Worm (Caenorhabditis elegans) whole organism, late embryonic: ENCODE measurements around the gene fipr-28.
"Not testable (repeated sequence)": the region's sequence is repeated elsewhere in the genome, so short reads cannot be mapped to it uniquely, and the experiment has no call there.

ENCODE experiments used
- C38D4.7 ChIP-seq: fragments of 200-800 bp; sonication (Bioruptor generic); optimal IDR thresholded peaks from 2 replicates; lab custom pipeline; 2018; ENCODE audit warnings: mild to moderate bottlenecking, missing genetic modification characterization, moderate library complexity, missing compliant biosample characterization
- F13H6.1 ChIP-seq: sonication (generic microtip); optimal IDR thresholded peaks from 2 replicates; lab custom pipeline; 2016; ENCODE audit warnings: missing genetic modification characterization, missing compliant biosample characterization
- K02D7.2 ChIP-seq: sonication (generic microtip); optimal IDR thresholded peaks from 2 replicates; lab custom pipeline; 2017; ENCODE audit warnings: mild to moderate bottlenecking, missing genetic modification characterization, missing compliant biosample characterization
- T23F11.4 ChIP-seq: fragments of 200-800 bp; sonication (Bioruptor generic); optimal IDR thresholded peaks from 2 replicates; lab custom pipeline; 2018; ENCODE audit warnings: mild to moderate bottlenecking, missing genetic modification characterization, missing compliant biosample characterization
- ahr-1 ChIP-seq: sonication (generic microtip); optimal IDR thresholded peaks from 2 replicates; lab custom pipeline; 2016; ENCODE audit warnings: missing genetic modification characterization, missing compliant biosample characterization
- ceh-14 ChIP-seq: sonication (generic microtip); optimal IDR thresholded peaks from 2 replicates; lab custom pipeline; 2016; ENCODE audit warnings: missing genotype, missing genetic modification characterization, missing compliant biosample characterization
- ceh-18 ChIP-seq: sonication (generic microtip); optimal IDR thresholded peaks from 2 replicates; lab custom pipeline; 2016; ENCODE audit warnings: missing genetic modification characterization, missing compliant biosample characterization
- ceh-2 ChIP-seq: sonication (generic microtip); optimal IDR thresholded peaks from 2 replicates; lab custom pipeline; 2016; ENCODE audit warnings: missing genotype, missing genetic modification characterization, missing compliant biosample characterization
- ceh-30 ChIP-seq: fragments of 150-350 bp; optimal IDR thresholded peaks from 2 replicates; lab custom pipeline; 2014; ENCODE audit warnings: missing biosample characterization, missing genetic modification characterization
- ceh-31 ChIP-seq: sonication (generic microtip); optimal IDR thresholded peaks from 2 replicates; lab custom pipeline; 2016; ENCODE audit warnings: missing genetic modification characterization, missing compliant biosample characterization
- ceh-45 ChIP-seq: fragments of 200-800 bp; sonication (Bioruptor generic); IDR thresholded peaks from 2 replicates; pipeline ENCODE4 v1.3.6; 2022; ENCODE audit warnings: missing genetic modification reagents, missing genetic modification characterization, missing compliant biosample characterization
- ceh-48 ChIP-seq: sonication (generic microtip); optimal IDR thresholded peaks from 2 replicates; lab custom pipeline; 2016; ENCODE audit warnings: missing genetic modification characterization, inconsistent platforms, missing compliant biosample characterization
- ceh-6 ChIP-seq: fragments of 200-800 bp; sonication (Bioruptor generic); optimal IDR thresholded peaks from 2 replicates; lab custom pipeline; 2018; ENCODE audit warnings: mild to moderate bottlenecking, missing genetic modification characterization, missing compliant biosample characterization
- che-1 ChIP-seq: sonication (generic microtip); optimal IDR thresholded peaks from 2 replicates; lab custom pipeline; 2016; ENCODE audit warnings: mild to moderate bottlenecking, missing genetic modification characterization, missing compliant biosample characterization
- dmd-4 ChIP-seq: sonication (generic microtip); optimal IDR thresholded peaks from 2 replicates; lab custom pipeline; 2016; ENCODE audit warnings: borderline replicate concordance, missing genetic modification characterization, missing compliant biosample characterization
- dve-1 ChIP-seq: sonication (generic microtip); optimal IDR thresholded peaks from 2 replicates; lab custom pipeline; 2017; ENCODE audit warnings: antibody characterized with exemption, mild to moderate bottlenecking, missing genetic modification characterization, missing compliant biosample characterization
- elt-2 ChIP-seq: sonication (generic microtip); optimal IDR thresholded peaks from 2 replicates; lab custom pipeline; 2016; ENCODE audit warnings: missing genetic modification reagents, missing genetic modification characterization, missing compliant biosample characterization
- eyg-1 ChIP-seq: sonication (generic microtip); optimal IDR thresholded peaks from 2 replicates; lab custom pipeline; 2016; ENCODE audit warnings: missing genotype, missing genetic modification characterization, missing compliant biosample characterization
- hlh-15 ChIP-seq: sonication (generic microtip); optimal IDR thresholded peaks from 2 replicates; lab custom pipeline; 2016; ENCODE audit warnings: missing genetic modification characterization, missing compliant biosample characterization
- hlh-30 ChIP-seq: sonication (generic microtip); optimal IDR thresholded peaks from 2 replicates; lab custom pipeline; 2017; ENCODE audit warnings: antibody characterized with exemption, missing genetic modification characterization, missing compliant biosample characterization; ENCODE audit not compliant: insufficient read depth
- hlh-6 ChIP-seq: sonication (generic microtip); optimal IDR thresholded peaks from 2 replicates; lab custom pipeline; 2016; ENCODE audit warnings: missing genotype, missing genetic modification characterization, missing compliant biosample characterization
- mec-3 ChIP-seq: sonication (generic microtip); optimal IDR thresholded peaks from 2 replicates; lab custom pipeline; 2016; ENCODE audit warnings: borderline replicate concordance, missing genetic modification characterization, missing compliant biosample characterization
- nhr-11 ChIP-seq: fragments of 150-350 bp; optimal IDR thresholded peaks from 2 replicates; lab custom pipeline; 2014; ENCODE audit warnings: missing biosample characterization, missing genetic modification characterization
- nhr-232 ChIP-seq: sonication (generic microtip); optimal IDR thresholded peaks from 2 replicates; lab custom pipeline; 2016; ENCODE audit warnings: missing genetic modification characterization, missing compliant biosample characterization
- odd-2 ChIP-seq: sonication (generic microtip); optimal IDR thresholded peaks from 2 replicates; lab custom pipeline; 2017; ENCODE audit warnings: antibody characterized with exemption, mild to moderate bottlenecking, missing genetic modification characterization, missing compliant biosample characterization
- pag-3 ChIP-seq: sonication (generic microtip); optimal IDR thresholded peaks from 2 replicates; lab custom pipeline; 2016; ENCODE audit warnings: missing compliant biosample characterization, missing genetic modification characterization, borderline replicate concordance
- pha-2 ChIP-seq: sonication (generic microtip); optimal IDR thresholded peaks from 2 replicates; lab custom pipeline; 2017; ENCODE audit warnings: mild to moderate bottlenecking, missing genetic modification characterization, missing compliant biosample characterization
- pha-4 ChIP-seq: fragments of 150-350 bp; optimal IDR thresholded peaks from 2 replicates; lab custom pipeline; 2018; ENCODE audit warnings: missing biosample characterization, missing genetic modification reagents, missing genetic modification characterization
- pqm-1 ChIP-seq: sonication (generic microtip); optimal IDR thresholded peaks from 2 replicates; lab custom pipeline; 2016; ENCODE audit warnings: missing genetic modification characterization, missing compliant biosample characterization
- pros-1 ChIP-seq: fragments of 150-350 bp; optimal IDR thresholded peaks from 2 replicates; lab custom pipeline; 2014; ENCODE audit warnings: missing biosample characterization, missing genetic modification reagents, missing genetic modification characterization
- ref-2 ChIP-seq: sonication (generic microtip); optimal IDR thresholded peaks from 2 replicates; lab custom pipeline; 2016; ENCODE audit warnings: missing genetic modification characterization, missing compliant biosample characterization
- rnt-1 ChIP-seq: sonication (generic microtip); optimal IDR thresholded peaks from 2 replicates; lab custom pipeline; 2016; ENCODE audit warnings: missing genetic modification characterization, missing compliant biosample characterization
- sox-4 ChIP-seq: sonication (generic microtip); optimal IDR thresholded peaks from 2 replicates; lab custom pipeline; 2017; ENCODE audit warnings: mild to moderate bottlenecking, missing genetic modification characterization, inconsistent platforms, missing compliant biosample characterization
- syd-9 ChIP-seq: sonication (generic microtip); optimal IDR thresholded peaks from 2 replicates; lab custom pipeline; 2016; ENCODE audit warnings: mild to moderate bottlenecking, missing genetic modification characterization, moderate library complexity, missing compliant biosample characterization
- tbx-2 ChIP-seq: sonication (generic microtip); optimal IDR thresholded peaks from 2 replicates; lab custom pipeline; 2016; ENCODE audit warnings: missing genetic modification characterization, missing compliant biosample characterization
- tbx-7 ChIP-seq: sonication (generic microtip); optimal IDR thresholded peaks from 2 replicates; lab custom pipeline; 2016; ENCODE audit warnings: missing genotype, missing genetic modification characterization, missing compliant biosample characterization
- ttx-3 ChIP-seq: sonication (generic microtip); optimal IDR thresholded peaks from 2 replicates; lab custom pipeline; 2016; ENCODE audit warnings: missing genetic modification reagents, missing genetic modification characterization, missing compliant biosample characterization
- unc-86 ChIP-seq: sonication (generic microtip); optimal IDR thresholded peaks from 2 replicates; lab custom pipeline; 2016; ENCODE audit warnings: missing genetic modification characterization, missing compliant biosample characterization
- zip-5 ChIP-seq: sonication (generic microtip); optimal IDR thresholded peaks from 2 replicates; lab custom pipeline; 2016; ENCODE audit warnings: missing genetic modification characterization, missing compliant biosample characterization

The fipr-28 gene

DNA sequence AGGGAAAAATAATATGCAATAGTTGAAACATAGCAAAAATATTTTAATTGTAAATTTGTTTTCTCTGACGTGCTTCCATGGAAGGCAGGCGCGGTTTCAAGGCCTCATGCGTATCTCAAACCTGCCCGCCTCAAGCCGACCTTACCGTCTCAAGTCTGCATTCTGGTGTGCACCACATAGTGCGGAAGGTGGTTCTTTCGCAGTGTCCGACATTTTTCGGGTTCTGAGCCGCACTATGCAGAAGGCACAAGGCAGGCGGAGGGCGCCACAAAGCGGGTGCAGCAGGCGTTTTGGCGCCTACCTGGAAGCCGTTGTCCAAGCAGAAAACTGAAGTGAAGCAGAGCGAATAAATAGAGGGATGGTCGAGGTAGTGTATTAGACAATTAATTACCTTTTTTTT, 5.3 kb upstream of the fipr-28 start:
- TF ChIP-seq odd-2 (no peak), pha-2 (no peak), tbx-7 (tag; lab: Kevin White, UChicago) (no peak), ceh-48 (tag; lab: Kevin White, UChicago) (no peak), K02D7.2 (tag; lab: Kevin White, UChicago) (no peak), tbx-2 (tag; lab: Kevin White, UChicago) (no peak), nhr-11 (tag; lab: Kevin White, UChicago) (no peak), sox-4 (tag; lab: Kevin White, UChicago) (no peak)

DNA sequence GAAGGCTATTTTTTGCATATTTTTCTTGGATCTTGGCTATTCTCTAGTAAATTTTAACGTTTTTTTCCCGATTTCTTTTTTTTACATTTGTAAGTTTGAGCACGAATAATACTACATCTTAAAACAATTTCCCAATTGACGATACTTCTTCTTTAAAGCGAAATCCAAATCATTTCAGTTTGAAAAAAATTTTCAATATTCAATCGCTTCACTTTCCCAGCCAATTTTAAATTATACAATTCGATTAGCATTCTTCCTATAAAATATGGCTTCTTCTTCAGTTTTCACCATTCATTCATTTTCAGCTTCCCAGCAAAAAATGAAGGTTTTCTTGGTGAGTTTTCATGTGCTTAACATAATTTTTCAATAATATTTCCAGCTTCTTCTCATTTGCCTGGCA, 1.9 kb upstream of the fipr-28 start, which contains the start of gene fip-7:
Gene fip-7, plus strand, starts transcription at position 301 of the 400 bp plus-strand sequence.
- not testable (repeated sequence) for TF ChIP-seq elt-2 (tag; lab: Kevin White, UChicago); ceh-6 (GFP tag; lab: Kevin White, UChicago); tbx-2 (tag; lab: Kevin White, UChicago)
- TF ChIP-seq, all 69 proteins: peak for 0; not testable (repeated sequence) for 69

DNA sequence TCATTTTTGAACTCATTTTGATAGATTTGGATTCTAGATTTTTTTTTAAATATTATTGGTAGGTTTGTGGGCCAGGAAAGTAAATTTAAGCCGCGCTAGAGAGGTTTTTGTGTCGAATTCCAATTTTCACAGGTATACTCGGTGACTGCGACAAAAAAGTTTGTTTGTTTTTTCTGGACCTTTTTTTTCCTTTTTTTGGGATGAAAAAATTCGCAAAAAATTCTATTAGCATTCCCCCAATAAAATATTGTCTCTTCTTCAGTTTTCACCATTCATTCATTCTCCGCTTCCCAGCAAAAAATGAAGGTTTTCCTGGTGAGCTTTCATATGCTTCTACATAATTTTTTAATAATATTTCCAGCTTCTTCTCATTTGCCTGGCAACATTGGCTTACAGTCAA, 1.3 kb downstream of the fipr-28 start, which contains the start of gene Y51H4A.936:
Gene Y51H4A.936, plus strand, starts transcription at position 301 of the 400 bp plus-strand sequence.
- TF ChIP-seq C38D4.7 (GFP tag; lab: Kevin White, UChicago) (no peak), ceh-14 (no peak), pag-3 (no peak), nhr-232 (tag; lab: Kevin White, UChicago) (no peak), K02D7.2 (tag; lab: Kevin White, UChicago) (no peak), elt-2 (tag; lab: Kevin White, UChicago) (no peak), ttx-3 (tag; lab: Kevin White, UChicago) (no peak), unc-86 (no peak)

DNA sequence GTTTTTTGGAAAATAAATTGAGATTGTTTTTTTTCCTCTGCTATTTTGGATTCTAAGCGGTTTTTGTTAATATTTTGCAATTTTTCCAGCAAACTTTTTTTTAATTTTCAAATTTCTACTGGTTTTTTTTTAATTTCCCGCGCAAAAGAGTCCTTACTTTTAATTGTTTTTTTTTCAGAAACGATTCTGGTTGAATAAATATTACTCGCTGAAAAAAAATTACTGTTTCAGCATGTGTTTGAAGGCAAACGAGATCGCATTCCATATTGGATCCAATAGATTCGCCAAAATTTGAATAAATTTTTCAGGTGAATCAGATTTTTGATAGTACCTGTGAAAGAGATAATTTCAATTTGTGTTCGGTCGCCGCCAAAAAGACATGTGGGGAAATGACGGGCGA, 2.0 kb downstream of the fipr-28 start:
- TF ChIP-seq nhr-232 (tag; lab: Kevin White, UChicago) = no peak
- no peak for TF ChIP-seq pros-1 (tag; lab: Kevin White, UChicago)
- no peak for TF ChIP-seq pha-2
- TF ChIP-seq pag-3 = no peak
- no peak for TF ChIP-seq pha-4 (tag; lab: Kevin White, UChicago)
- no peak for TF ChIP-seq nhr-11 (tag; lab: Kevin White, UChicago)
- no peak for TF ChIP-seq syd-9
- no peak for TF ChIP-seq ref-2 (tag; lab: Kevin White, UChicago)
- no peak for TF ChIP-seq F13H6.1 (tag; lab: Kevin White, UChicago)
- TF ChIP-seq C38D4.7 (GFP tag; lab: Kevin White, UChicago) = no peak
- no peak for TF ChIP-seq hlh-15
- TF ChIP-seq unc-86 = no peak
- no peak for TF ChIP-seq hlh-30 (tag; lab: Kevin White, UChicago)
- TF ChIP-seq hlh-6 (tag; lab: Kevin White, UChicago) = no peak
- TF ChIP-seq rnt-1 (tag; lab: Kevin White, UChicago) = no peak
- TF ChIP-seq T23F11.4 (GFP tag; lab: Kevin White, UChicago) = no peak
- TF ChIP-seq che-1 (tag; lab: Kevin White, UChicago) = no peak
- no peak for TF ChIP-seq pqm-1 (tag; lab: Kevin White, UChicago)
- TF ChIP-seq ceh-30 (tag; lab: Kevin White, UChicago) = no peak
- TF ChIP-seq ceh-45 (GFP tag; lab: Robert Waterston, UW) = no peak

DNA sequence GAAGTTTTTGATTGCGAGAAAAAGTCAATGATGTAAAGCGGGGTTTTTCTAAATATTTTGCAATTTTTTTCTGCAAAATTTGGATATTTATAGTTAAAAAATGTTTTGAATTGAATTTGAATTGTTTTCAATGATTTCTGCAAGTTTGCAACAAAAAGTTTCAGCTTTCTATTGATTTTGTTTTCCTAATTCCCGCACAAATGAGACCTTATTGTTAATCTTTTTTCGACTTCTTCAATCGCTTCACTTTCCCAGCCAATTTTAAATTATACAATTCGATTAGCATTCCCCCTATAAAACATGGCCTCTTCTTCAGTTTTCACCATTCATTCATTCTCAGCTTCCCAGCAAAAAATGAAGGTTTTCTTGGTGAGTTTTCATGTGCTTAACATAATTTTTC, 2.8 kb downstream of the fipr-28 start, which contains the start of gene fipr-27:
Gene fipr-27, plus strand, starts transcription at position 301 of the 400 bp plus-strand sequence.
- no peak for TF ChIP-seq hlh-30 (tag; lab: Kevin White, UChicago)
- TF ChIP-seq zip-5 (tag; lab: Kevin White, UChicago) = no peak
- no peak for TF ChIP-seq ahr-1 (tag; lab: Kevin White, UChicago)
- TF ChIP-seq sox-4 (tag; lab: Kevin White, UChicago) = no peak
- TF ChIP-seq ceh-2 (tag; lab: Kevin White, UChicago) = no peak
- no peak for TF ChIP-seq mec-3
- TF ChIP-seq eyg-1 (tag; lab: Kevin White, UChicago) = no peak
- TF ChIP-seq pag-3 = no peak
- no peak for TF ChIP-seq F13H6.1 (tag; lab: Kevin White, UChicago)
- TF ChIP-seq dmd-4 (tag; lab: Kevin White, UChicago) = no peak
- no peak for TF ChIP-seq ceh-18
- no peak for TF ChIP-seq nhr-232 (tag; lab: Kevin White, UChicago)
- no peak for TF ChIP-seq ceh-45 (GFP tag; lab: Robert Waterston, UW)
- TF ChIP-seq ttx-3 (tag; lab: Kevin White, UChicago) = no peak
- TF ChIP-seq pha-4 (tag; lab: Kevin White, UChicago) = no peak
- no peak for TF ChIP-seq ceh-31 (tag; lab: Kevin White, UChicago)
- no peak for TF ChIP-seq dve-1 (tag; lab: Kevin White, UChicago)
